Fruit fly (Drosophila melanogaster): ENCODE data around the gene CG4080.

CG4080 gene

dm6 chr3L:9373374-9374004, 25.5 kb downstream of the CG4080 start (continued):
- TF ChIP-seq D19B (GFP tag; optimal IDR thresholded peaks at IDR 0.05) (peak; percentile 29), CG6765 (GFP tag; optimal IDR thresholded peaks at IDR 0.05) (peak; percentile 54), p53 (GFP tag; optimal IDR thresholded peaks at IDR 0.05) (no peak), CG12659 (GFP tag; optimal IDR thresholded peaks at IDR 0.05) (peak; percentile 74), Hey (tag; optimal IDR thresholded peaks at IDR 0.05) (no peak), CG10321 (GFP tag; IDR thresholded peaks at IDR 0.05) (no peak), bbx (GFP tag; IDR thresholded peaks at IDR 0.05; ENCODE audit: partially characterized antibody) (peak; percentile 64), CG3838 (GFP tag; optimal IDR thresholded peaks at IDR 0.05) (no peak), Gug (GFP tag; IDR thresholded peaks at IDR 0.05) (no peak), Gsc (GFP tag; IDR thresholded peaks at IDR 0.05) (no peak), CG3065 (GFP tag; optimal IDR thresholded peaks at IDR 0.05) (no peak), nom (GFP tag; optimal IDR thresholded peaks at IDR 0.05) (peak; percentile 62), Elba2 (GFP tag; optimal IDR thresholded peaks at IDR 0.05) (no peak), gsb (GFP tag; IDR thresholded peaks at IDR 0.05) (peak; percentile 17; the same call in 1 of the 2 replicates), CG4707 (GFP tag; optimal IDR thresholded peaks at IDR 0.05) (no peak), CG10209 (GFP tag; optimal IDR thresholded peaks at IDR 0.05) (peak; percentile 57), dm (GFP tag; optimal IDR thresholded peaks at IDR 0.05) (no peak), vvl (GFP tag; IDR thresholded peaks at IDR 0.05) (peak; percentile 94), Vsx1 (GFP tag; optimal IDR thresholded peaks at IDR 0.05) (peak; percentile 66), fu2 (GFP tag; optimal IDR thresholded peaks at IDR 0.05) (no peak), CG18619 (GFP tag; optimal IDR thresholded peaks at IDR 0.05) (peak; percentile 48), br (optimal IDR thresholded peaks at IDR 0.05) (no peak), usp (GFP tag; optimal IDR thresholded peaks at IDR 0.05) (no peak), CG12236 (GFP tag; optimal IDR thresholded peaks at IDR 0.05) (no peak), oc (tag; optimal IDR thresholded peaks at IDR 0.05) (peak; percentile 82), exex (tag; optimal IDR thresholded peaks at IDR 0.05) (no peak), CG7928 (GFP tag; optimal IDR thresholded peaks at IDR 0.05) (peak; percentile 33), CG1602 (GFP tag; optimal IDR thresholded peaks at IDR 0.05) (peak; percentile 28), cato (GFP tag; optimal IDR thresholded peaks at IDR 0.05; ENCODE audit: borderline replicate concordance) (peak; percentile 18), toy (GFP tag; IDR thresholded peaks at IDR 0.05) (0 out of 2 replicates have a peak, but pooled peaks have one; percentile 29), bigmax (GFP tag; optimal IDR thresholded peaks at IDR 0.05) (no peak), Ada2b (GFP tag; IDR thresholded peaks at IDR 0.05) (peak; percentile 81), kah (GFP tag; optimal IDR thresholded peaks at IDR 0.05) (no peak), slou (GFP tag; optimal IDR thresholded peaks at IDR 0.05) (no peak), CG6683 (GFP tag; optimal IDR thresholded peaks at IDR 0.05) (peak; percentile 36), grn (GFP tag; optimal IDR thresholded peaks at IDR 0.05) (no peak), Tbp (GFP tag; optimal IDR thresholded peaks at IDR 0.05) (no peak), CG15601 (tag; optimal IDR thresholded peaks at IDR 0.05) (peak; percentile 64), pzg (GFP tag; optimal IDR thresholded peaks at IDR 0.05) (no peak), gem (tag; optimal IDR thresholded peaks at IDR 0.05) (peak; percentile 83), tap (tag; optimal IDR thresholded peaks at IDR 0.05) (peak; percentile 59), CG5245 (GFP tag; optimal IDR thresholded peaks at IDR 0.05) (peak; percentile 44), abd-A (tag; optimal IDR thresholded peaks at IDR 0.05) (peak; percentile 63), CG2202 (tag; optimal IDR thresholded peaks at IDR 0.05) (peak; percentile 1), CG10267 (tag; optimal IDR thresholded peaks at IDR 0.05) (peak; percentile 61), sc (optimal IDR thresholded peaks at IDR 0.05) (no peak), sc (GFP tag; optimal IDR thresholded peaks at IDR 0.05) (peak; percentile 55), Dip3 (GFP tag; optimal IDR thresholded peaks at IDR 0.05) (peak; percentile 34), ssp (GFP tag; IDR thresholded peaks at IDR 0.05) (peak; percentile 31; the same call in 1 of the 2 replicates), pnt (GFP tag; optimal IDR thresholded peaks at IDR 0.05) (no peak), mld (GFP tag; IDR thresholded peaks at IDR 0.05; ENCODE audit: partially characterized antibody) (no peak)

Measured in whole organism, embryonic.